Worm (Caenorhabditis elegans): ENCODE results near the gene Y54E2A.8.

The Y54E2A.8 gene

DNA sequence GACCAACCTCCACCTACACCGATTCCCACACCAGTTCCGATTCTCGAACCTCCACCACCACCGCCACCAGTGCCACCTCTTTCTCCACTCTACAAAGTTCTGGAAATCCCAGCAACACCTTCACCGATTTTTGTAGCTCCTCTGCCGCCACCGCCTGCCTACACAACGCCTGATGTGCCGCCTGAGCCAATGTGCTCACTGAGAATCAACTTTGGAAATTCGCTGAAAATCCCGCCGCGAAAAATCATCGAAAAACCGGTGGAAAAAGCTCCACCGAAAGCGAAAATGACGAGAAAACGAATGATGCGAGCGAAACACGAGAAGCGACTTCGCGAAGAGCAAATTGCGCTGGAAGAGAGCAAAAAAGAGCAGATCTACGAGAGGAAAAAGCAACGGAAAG, 1.7 kb downstream of the Y54E2A.8 start:
- TF ChIP-seq nhr-11 (tag; optimal IDR thresholded peaks at IDR 0.05) (no peak), ceh-2 (tag; optimal IDR thresholded peaks at IDR 0.05) (no peak), elt-2 (tag; optimal IDR thresholded peaks at IDR 0.05) (no peak), C38D4.7 (GFP tag; optimal IDR thresholded peaks at IDR 0.05) (no peak), ceh-22 (tag; optimal IDR thresholded peaks at IDR 0.05) (no peak), ceh-45 (GFP tag; IDR thresholded peaks at IDR 0.05) (no peak), F13H6.1 (tag; optimal IDR thresholded peaks at IDR 0.05) (no peak), sox-4 (tag; optimal IDR thresholded peaks at IDR 0.05) (no peak), unc-3 (GFP tag; conservative IDR thresholded peaks at IDR 0.05) (no peak), unc-3 (tag; optimal IDR thresholded peaks at IDR 0.05) (no peak), ceh-18 (tag; optimal IDR thresholded peaks at IDR 0.05) (no peak), nhr-232 (tag; optimal IDR thresholded peaks at IDR 0.05) (no peak), fkh-10 (GFP tag; optimal IDR thresholded peaks at IDR 0.05) (no peak), pha-2 (tag; optimal IDR thresholded peaks at IDR 0.05) (no peak), ceh-6 (GFP tag; optimal IDR thresholded peaks at IDR 0.05) (no peak), che-1 (tag; optimal IDR thresholded peaks at IDR 0.05) (no peak), eyg-1 (tag; optimal IDR thresholded peaks at IDR 0.05) (no peak), ceh-9 (tag; optimal IDR thresholded peaks at IDR 0.05) (no peak), ahr-1 (tag; optimal IDR thresholded peaks at IDR 0.05) (no peak), ceh-34 (tag; optimal IDR thresholded peaks at IDR 0.05) (no peak)

DNA sequence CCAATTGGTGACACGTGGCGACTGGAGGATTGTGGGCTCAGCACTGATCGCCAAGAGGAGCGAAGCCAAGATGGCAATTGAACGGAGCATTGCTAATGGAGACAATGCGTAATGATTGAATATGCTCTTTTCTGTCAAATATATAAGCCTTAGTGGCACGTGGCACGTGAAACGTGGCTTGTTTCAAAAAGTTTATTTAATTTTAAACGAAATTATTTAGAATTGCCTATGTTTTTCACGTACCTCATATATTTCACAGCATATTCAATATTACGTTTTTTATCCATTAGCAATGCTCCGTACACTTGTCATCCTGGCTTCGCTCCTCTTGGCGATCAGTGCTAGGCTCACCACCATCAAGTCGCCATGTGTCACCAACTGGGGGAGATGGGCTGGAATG, 7.8 kb downstream of the Y54E2A.8 start, which contains the start of gene Y54E2A.9:
Y54E2A.9 (minus strand) TSS at position 101 of the 400 bp plus-strand sequence.
- no peak for TF ChIP-seq hlh-6 (tag; optimal IDR thresholded peaks at IDR 0.05)
- no peak for TF ChIP-seq lin-11 (tag; optimal IDR thresholded peaks at IDR 0.05)
- no peak for TF ChIP-seq C08G9.2 (tag; optimal IDR thresholded peaks at IDR 0.05)
- no peak for TF ChIP-seq ahr-1 (tag; optimal IDR thresholded peaks at IDR 0.05)
- no peak for TF ChIP-seq nhr-11 (tag; optimal IDR thresholded peaks at IDR 0.05)
- TF ChIP-seq unc-55 (GFP tag; optimal IDR thresholded peaks at IDR 0.05) = no peak

DNA sequence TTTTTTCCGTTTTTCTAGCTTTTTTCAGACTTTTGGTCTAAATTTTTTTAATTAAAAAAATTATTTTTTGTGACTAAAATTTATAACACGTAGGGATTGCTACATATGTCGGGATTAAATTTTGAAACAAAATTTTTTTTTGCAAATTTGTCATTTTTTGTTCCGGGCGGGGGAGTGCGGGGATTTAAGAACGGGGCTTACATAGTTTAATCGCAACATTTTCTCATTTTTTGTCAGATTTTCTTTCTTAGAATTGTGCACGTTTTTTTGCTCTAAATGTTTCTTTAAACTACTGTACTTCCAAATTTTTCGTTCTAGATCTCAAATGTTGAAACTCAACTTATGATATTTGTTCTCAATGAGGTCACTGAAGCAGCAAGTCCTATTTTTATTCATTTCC, 12.6 kb downstream of the Y54E2A.8 start, which contains the start of gene Y54E2A.10:
Y54E2A.10 (plus strand) TSS at position 301 of the 400 bp plus-strand sequence.
- no peak for TF ChIP-seq ceh-30 (tag; optimal IDR thresholded peaks at IDR 0.05)
- no peak for TF ChIP-seq ceh-6 (GFP tag; optimal IDR thresholded peaks at IDR 0.05)
- no peak for TF ChIP-seq C38D4.7 (GFP tag; optimal IDR thresholded peaks at IDR 0.05)
- no peak for TF ChIP-seq pat-9 (tag; optimal IDR thresholded peaks at IDR 0.05)
- TF ChIP-seq fkh-6 (tag; optimal IDR thresholded peaks at IDR 0.05) = no peak
- no peak for TF ChIP-seq ceh-24 (tag; optimal IDR thresholded peaks at IDR 0.05)
- TF ChIP-seq elt-2 (tag; optimal IDR thresholded peaks at IDR 0.05) = no peak
- TF ChIP-seq T23F11.4 (GFP tag; optimal IDR thresholded peaks at IDR 0.05) = no peak
- no peak for TF ChIP-seq fax-1 (tag; optimal IDR thresholded peaks at IDR 0.05)
- no peak for TF ChIP-seq rnt-1 (tag; optimal IDR thresholded peaks at IDR 0.05)

DNA sequence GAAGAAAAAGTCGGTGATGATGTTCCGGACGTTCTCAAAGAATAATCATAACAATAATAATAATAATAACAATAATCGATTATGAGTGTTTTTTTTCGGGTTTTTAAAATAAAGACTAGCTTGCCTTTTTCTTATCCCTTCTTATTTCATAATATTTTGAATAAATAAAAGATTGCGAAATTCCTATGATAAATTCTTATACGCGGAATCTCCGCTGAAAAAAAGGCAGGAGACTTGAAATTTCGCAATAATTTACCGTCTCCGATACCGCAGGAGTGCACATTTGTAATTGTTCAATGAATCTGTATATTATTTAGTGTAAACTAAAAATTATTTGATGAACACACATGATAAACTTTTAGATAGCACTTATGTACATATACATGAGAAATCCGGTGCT, 14.3 kb downstream of the Y54E2A.8 start:
- TF ChIP-seq sdc-2 (tag; optimal IDR thresholded peaks at IDR 0.05) = no peak
- no peak for TF ChIP-seq fkh-10 (GFP tag; optimal IDR thresholded peaks at IDR 0.05)
- no peak for TF ChIP-seq hlh-6 (tag; optimal IDR thresholded peaks at IDR 0.05)
- TF ChIP-seq elt-4 (tag; optimal IDR thresholded peaks at IDR 0.05) = no peak
- TF ChIP-seq ztf-16 (tag; optimal IDR thresholded peaks at IDR 0.05) = no peak
- TF ChIP-seq che-1 (tag; optimal IDR thresholded peaks at IDR 0.05) = no peak
- TF ChIP-seq gmeb-2 (tag; optimal IDR thresholded peaks at IDR 0.05) = no peak
- no peak for TF ChIP-seq pat-9 (tag; optimal IDR thresholded peaks at IDR 0.05)
- TF ChIP-seq nhr-232 (tag; optimal IDR thresholded peaks at IDR 0.05) = no peak
- TF ChIP-seq ceh-48 (tag; optimal IDR thresholded peaks at IDR 0.05) = no peak
- no peak for TF ChIP-seq ceh-9 (tag; optimal IDR thresholded peaks at IDR 0.05)
- TF ChIP-seq ama-1 (optimal IDR thresholded peaks at IDR 0.05) = no peak
- no peak for TF ChIP-seq nhr-11 (tag; optimal IDR thresholded peaks at IDR 0.05)
- no peak for TF ChIP-seq T23F11.4 (GFP tag; optimal IDR thresholded peaks at IDR 0.05)

Measured in whole organism, late embryonic.